Fruit fly (Drosophila melanogaster): ENCODE results near the gene CG6845.

CG6845 gene

DNA sequence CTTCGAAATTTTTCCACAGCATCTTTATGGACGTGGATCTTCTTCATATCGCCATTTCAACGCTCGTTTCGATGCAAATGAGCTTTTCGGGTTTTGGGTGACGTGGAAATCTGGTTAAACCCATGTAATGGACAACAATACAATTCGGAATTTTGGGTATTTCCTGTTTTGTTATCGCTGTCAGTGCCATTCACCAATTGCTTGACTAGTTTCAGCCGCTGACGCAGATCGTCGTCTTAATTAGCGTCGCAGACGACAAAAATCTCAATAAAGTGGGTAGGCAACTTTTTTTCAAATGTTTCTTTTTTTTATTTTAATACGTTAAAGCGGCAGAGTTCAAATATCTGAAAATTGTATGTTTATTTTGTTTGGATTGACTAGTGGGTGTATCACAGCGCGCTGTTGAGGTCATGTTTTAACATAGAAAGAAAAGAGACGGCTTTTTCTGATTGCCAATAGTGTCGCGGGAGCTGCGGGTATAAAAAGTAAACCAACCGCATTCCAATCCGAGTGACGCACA, 12.4 kb upstream of the CG6845 start:
- no peak for TF ChIP-seq Hr83 (GFP tag; optimal IDR thresholded peaks at IDR 0.05; ENCODE audit: poor library complexity, severe bottlenecking)
- no peak for TF ChIP-seq Hr78 (GFP tag; optimal IDR thresholded peaks at IDR 0.05)
- no peak for TF ChIP-seq rgr (GFP tag; optimal IDR thresholded peaks at IDR 0.05)
- no peak for TF ChIP-seq Hnf4 (GFP tag; optimal IDR thresholded peaks at IDR 0.05)
- TF ChIP-seq dmrt93B (GFP tag; optimal IDR thresholded peaks at IDR 0.05), result no peak
- no peak for TF ChIP-seq HLH106 (tag; optimal IDR thresholded peaks at IDR 0.05)
- TF ChIP-seq Dfd (GFP tag; optimal IDR thresholded peaks at IDR 0.05), result no peak
- TF ChIP-seq dl (GFP tag; optimal IDR thresholded peaks at IDR 0.05; ENCODE audit: insufficient read depth in 1 of 2, partially characterized antibody in 2 of 2), result no peak
- TF ChIP-seq usp (GFP tag; optimal IDR thresholded peaks at IDR 0.05), result no peak
- TF ChIP-seq jim (GFP tag; optimal IDR thresholded peaks at IDR 0.05), result no peak

DNA sequence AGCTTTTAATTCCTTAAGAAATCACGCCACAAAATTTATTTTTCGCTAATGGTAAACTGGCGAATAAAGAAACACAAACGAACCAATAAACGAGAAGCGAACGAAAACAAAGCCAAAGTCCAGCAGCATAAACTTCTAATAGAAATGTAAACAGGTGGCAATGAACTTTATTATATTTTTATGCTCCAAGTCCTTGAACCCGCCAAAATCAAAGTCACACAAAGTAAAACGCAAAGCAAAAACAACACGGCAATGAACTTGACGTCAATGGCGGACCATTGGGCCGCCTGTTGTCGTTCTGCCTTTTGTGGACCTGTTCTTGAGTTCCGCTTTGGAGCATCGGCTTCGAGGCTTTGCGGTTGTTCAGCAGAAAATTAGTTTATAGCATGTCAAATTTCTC, 11.4 kb upstream of the CG6845 start:
- TF ChIP-seq brk (GFP tag; optimal IDR thresholded peaks at IDR 0.05) (no peak), Dif (GFP tag; optimal IDR thresholded peaks at IDR 0.05; ENCODE audit: partially characterized antibody) (no peak), foxo (GFP tag; optimal IDR thresholded peaks at IDR 0.05) (no peak), Abd-B (GFP tag; optimal IDR thresholded peaks at IDR 0.05) (no peak), fru (GFP tag; optimal IDR thresholded peaks at IDR 0.05) (no peak), HLH106 (tag; optimal IDR thresholded peaks at IDR 0.05) (no peak), dl (GFP tag; optimal IDR thresholded peaks at IDR 0.05; ENCODE audit: insufficient read depth in 1 of 2, partially characterized antibody in 2 of 2) (no peak), usp (GFP tag; optimal IDR thresholded peaks at IDR 0.05) (no peak), GATAd (GFP tag; optimal IDR thresholded peaks at IDR 0.05) (no peak), CrebA (GFP tag; optimal IDR thresholded peaks at IDR 0.05; ENCODE audit: borderline replicate concordance) (no peak), rgr (GFP tag; optimal IDR thresholded peaks at IDR 0.05) (no peak), h (GFP tag; optimal IDR thresholded peaks at IDR 0.05) (no peak), Hr78 (GFP tag; optimal IDR thresholded peaks at IDR 0.05) (no peak), pan (optimal IDR thresholded peaks at IDR 0.05) (no peak), lola (GFP tag; optimal IDR thresholded peaks at IDR 0.05) (no peak)

DNA sequence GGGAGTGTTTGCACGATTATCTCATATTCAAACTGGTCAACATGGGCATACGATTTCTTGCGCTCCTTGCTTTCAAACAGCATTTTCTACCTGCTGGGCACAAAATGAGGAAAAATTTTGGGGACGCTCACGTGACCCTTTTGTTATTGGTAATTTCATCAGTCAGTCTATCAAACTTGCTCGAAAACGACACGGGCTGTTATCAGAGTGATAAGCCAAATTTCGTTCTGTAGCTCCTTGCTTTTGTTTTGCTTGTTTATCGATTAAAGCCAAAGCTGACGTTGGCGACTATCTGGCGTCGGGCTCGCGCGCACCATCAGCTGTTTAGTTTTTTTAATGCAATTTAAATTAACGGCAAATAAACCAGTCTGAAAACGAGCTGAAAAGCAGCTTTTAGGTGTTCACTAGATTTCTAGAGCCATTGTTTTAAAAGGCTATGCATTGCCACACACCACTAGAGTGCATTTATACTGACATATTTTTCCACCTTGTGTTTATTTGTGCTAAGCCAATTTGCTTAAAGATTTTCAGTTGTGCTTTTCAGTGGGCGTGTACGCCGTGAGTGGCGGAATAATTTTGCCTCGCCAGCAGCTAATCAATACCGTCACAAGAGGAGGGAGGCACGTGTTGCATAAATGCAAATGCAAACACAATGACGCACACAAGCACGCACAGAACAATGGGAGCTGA, 9.5 kb upstream of the CG6845 start:
- TF ChIP-seq h (GFP tag; optimal IDR thresholded peaks at IDR 0.05) (peak; percentile 60), HLH106 (tag; optimal IDR thresholded peaks at IDR 0.05) (no peak), GATAd (GFP tag; optimal IDR thresholded peaks at IDR 0.05) (no peak), brk (GFP tag; optimal IDR thresholded peaks at IDR 0.05) (peak; percentile 5), sv (GFP tag; optimal IDR thresholded peaks at IDR 0.05) (no peak), Hr83 (GFP tag; optimal IDR thresholded peaks at IDR 0.05; ENCODE audit: poor library complexity, severe bottlenecking) (peak; percentile 97), br (GFP tag; optimal IDR thresholded peaks at IDR 0.05) (peak; percentile 15), OdsH (GFP tag; optimal IDR thresholded peaks at IDR 0.05) (peak; percentile 38), Hnf4 (GFP tag; optimal IDR thresholded peaks at IDR 0.05) (peak; percentile 49), Dfd (GFP tag; optimal IDR thresholded peaks at IDR 0.05) (no peak), rgr (GFP tag; optimal IDR thresholded peaks at IDR 0.05) (peak; percentile 58), foxo (GFP tag; optimal IDR thresholded peaks at IDR 0.05) (peak in 1 of 2 experiments; percentile 16), CG32264 (GFP tag; optimal IDR thresholded peaks at IDR 0.05) (no peak), psq (GFP tag; optimal IDR thresholded peaks at IDR 0.05) (no peak)

- no peak for TF ChIP-seq rgr (GFP tag; optimal IDR thresholded peaks at IDR 0.05)
- TF ChIP-seq Hnf4 (GFP tag; optimal IDR thresholded peaks at IDR 0.05), result no peak
- no peak for TF ChIP-seq Jra (GFP tag; optimal IDR thresholded peaks at IDR 0.05)
- no peak for TF ChIP-seq Abd-B (GFP tag; optimal IDR thresholded peaks at IDR 0.05)
- no peak for TF ChIP-seq foxo (GFP tag; optimal IDR thresholded peaks at IDR 0.05)
- no peak for TF ChIP-seq Vsx2 (GFP tag; optimal IDR thresholded peaks at IDR 0.05; ENCODE audit: partially characterized antibody)
- TF ChIP-seq GATAd (GFP tag; optimal IDR thresholded peaks at IDR 0.05), result no peak
- TF ChIP-seq pan (optimal IDR thresholded peaks at IDR 0.05), result no peak
- no peak for TF ChIP-seq woc (GFP tag; optimal IDR thresholded peaks at IDR 0.05)
- TF ChIP-seq CrebA (GFP tag; optimal IDR thresholded peaks at IDR 0.05; ENCODE audit: borderline replicate concordance), result no peak
- no peak for TF ChIP-seq Mio (GFP tag; optimal IDR thresholded peaks at IDR 0.05)
- TF ChIP-seq sv (GFP tag; optimal IDR thresholded peaks at IDR 0.05), result no peak
- no peak for TF ChIP-seq fru (GFP tag; optimal IDR thresholded peaks at IDR 0.05)
Observed at dm6 chr3L:137596-138169, 8.6 kb upstream of the CG6845 start.

Data from whole organism, wandering third instar larva.